Fruit fly (Drosophila melanogaster): ENCODE results near the gene Trf4-1.

Gene Trf4-1

DNA sequence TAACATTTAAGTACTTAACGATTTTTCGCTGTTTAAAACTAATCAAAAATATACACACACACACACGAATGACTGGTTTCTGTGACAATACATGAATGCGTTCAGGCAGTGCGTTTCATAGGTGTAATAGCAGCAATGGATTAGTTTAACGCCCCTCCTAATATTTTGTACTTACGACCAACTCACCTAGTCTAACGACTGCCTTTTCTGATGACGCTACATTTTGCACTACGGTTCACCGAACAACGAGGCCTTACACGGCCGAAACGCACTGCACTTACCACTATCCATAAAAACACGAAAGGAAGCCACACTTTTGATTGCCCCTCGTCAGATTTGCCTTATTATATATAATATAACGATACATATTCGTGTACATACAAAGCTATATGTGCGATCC, 41.0 kb downstream of the Trf4-1 start (continued):
- TF ChIP-seq net (GFP tag; optimal IDR thresholded peaks at IDR 0.05) = no peak
- TF ChIP-seq CG3919 (GFP tag; optimal IDR thresholded peaks at IDR 0.05) = no peak

DNA sequence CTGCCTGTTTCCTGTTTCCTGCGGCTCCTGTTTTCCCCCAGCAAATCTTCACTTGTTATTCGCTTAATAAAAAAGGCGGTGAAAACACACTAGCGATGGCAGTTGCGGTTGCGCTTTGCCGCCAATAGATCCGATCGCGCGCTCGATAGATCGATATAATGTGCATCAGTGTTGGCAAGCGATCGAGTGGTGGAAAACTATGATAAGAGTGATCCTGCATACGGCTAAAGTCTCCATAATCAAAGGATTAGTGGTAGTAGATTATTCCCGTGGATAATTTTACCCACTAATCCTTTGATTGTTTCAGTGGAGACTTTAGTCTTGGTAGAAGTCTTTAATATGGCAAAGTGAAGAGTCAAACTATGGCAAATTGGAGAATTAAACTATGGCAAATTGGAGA, 46.1 kb downstream of the Trf4-1 start, which contains the start of gene Caf1-180:
Gene Caf1-180 (minus strand): TSS at position 99 of the 400 bp plus-strand sequence.
- TF ChIP-seq CG10669 (GFP tag; optimal IDR thresholded peaks at IDR 0.05) = no peak
- TF ChIP-seq CG32006 (GFP tag; optimal IDR thresholded peaks at IDR 0.05) = no peak
- no peak for TF ChIP-seq acj6 (GFP tag; optimal IDR thresholded peaks at IDR 0.05)
- 0 out of 3 replicates have a peak, but pooled peaks have one; percentile 22 for TF ChIP-seq CG6163 (GFP tag; IDR thresholded peaks at IDR 0.05)
- no peak for TF ChIP-seq CG15336 (GFP tag; IDR thresholded peaks at IDR 0.05)
- no peak for TF ChIP-seq achi (GFP tag; optimal IDR thresholded peaks at IDR 0.05)
- no peak for TF ChIP-seq CG10631 (GFP tag; optimal IDR thresholded peaks at IDR 0.05)
- TF ChIP-seq CG31627 (GFP tag; optimal IDR thresholded peaks at IDR 0.05) = peak; percentile 21
- no peak for TF ChIP-seq pdm3 (GFP tag; optimal IDR thresholded peaks at IDR 0.05)
- TF ChIP-seq Hr39 (GFP tag; optimal IDR thresholded peaks at IDR 0.05) = no peak
- no peak for TF ChIP-seq Hr4 (GFP tag; optimal IDR thresholded peaks at IDR 0.05)
- no peak for TF ChIP-seq Ets96B (tag; optimal IDR thresholded peaks at IDR 0.05)
- peak; percentile 36 for TF ChIP-seq Eip78C (GFP tag)
- TF ChIP-seq lz (GFP tag; optimal IDR thresholded peaks at IDR 0.05) = peak; percentile 5
- TF ChIP-seq CG3919 (GFP tag; optimal IDR thresholded peaks at IDR 0.05) = no peak
- no peak for TF ChIP-seq CG34406 (GFP tag; optimal IDR thresholded peaks at IDR 0.05)
- no peak for TF ChIP-seq ss (GFP tag; optimal IDR thresholded peaks at IDR 0.05)
- no peak for TF ChIP-seq CG6276 (GFP tag; optimal IDR thresholded peaks at IDR 0.05)

DNA sequence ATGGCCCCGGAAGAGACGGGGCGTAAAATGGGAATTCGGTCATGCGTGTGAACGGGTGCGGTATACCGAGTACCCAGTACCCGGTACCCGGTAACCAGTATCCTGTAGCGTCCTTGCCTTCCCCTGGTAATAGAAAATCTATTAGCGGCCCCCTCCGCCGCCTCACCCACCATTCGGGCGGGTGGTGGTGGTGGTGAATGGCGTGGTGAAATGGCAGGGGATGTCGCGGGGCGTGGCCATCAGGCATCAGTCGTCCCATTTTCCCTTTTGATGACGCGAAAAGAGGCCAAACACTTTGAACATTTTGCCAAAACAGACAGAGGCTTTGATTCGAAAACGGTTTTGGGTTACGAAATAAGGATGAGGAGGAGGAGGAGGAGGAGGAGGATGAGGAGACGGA, 47.8 kb downstream of the Trf4-1 start:
- TF ChIP-seq dac (GFP tag; optimal IDR thresholded peaks at IDR 0.05) (no peak), Sox15 (GFP tag; optimal IDR thresholded peaks at IDR 0.05) (no peak), CG6792 (GFP tag; optimal IDR thresholded peaks at IDR 0.05) (no peak), dsx (GFP tag; optimal IDR thresholded peaks at IDR 0.05; ENCODE audit: poor library complexity, severe bottlenecking) (no peak), Eip75B (GFP tag; optimal IDR thresholded peaks at IDR 0.05) (no peak), CG8319 (GFP tag; optimal IDR thresholded peaks at IDR 0.05) (no peak), Sox102F (GFP tag; optimal IDR thresholded peaks at IDR 0.05) (no peak), Blimp-1 (GFP tag; optimal IDR thresholded peaks at IDR 0.05) (no peak), acj6 (GFP tag; optimal IDR thresholded peaks at IDR 0.05) (no peak), CG11762 (GFP tag; optimal IDR thresholded peaks at IDR 0.05; ENCODE audit: insufficient read depth) (no peak), fd59A (GFP tag; optimal IDR thresholded peaks at IDR 0.05) (no peak), CG3919 (GFP tag; optimal IDR thresholded peaks at IDR 0.05) (no peak), net (GFP tag; optimal IDR thresholded peaks at IDR 0.05) (no peak), CG10669 (GFP tag; optimal IDR thresholded peaks at IDR 0.05) (no peak), Eip93F (GFP tag; optimal IDR thresholded peaks at IDR 0.05) (no peak), salr (GFP tag; optimal IDR thresholded peaks at IDR 0.05) (no peak), CG1621 (tag; optimal IDR thresholded peaks at IDR 0.05) (no peak), esn (GFP tag; optimal IDR thresholded peaks at IDR 0.05) (no peak), Sox14 (GFP tag; optimal IDR thresholded peaks at IDR 0.05) (no peak)

DNA sequence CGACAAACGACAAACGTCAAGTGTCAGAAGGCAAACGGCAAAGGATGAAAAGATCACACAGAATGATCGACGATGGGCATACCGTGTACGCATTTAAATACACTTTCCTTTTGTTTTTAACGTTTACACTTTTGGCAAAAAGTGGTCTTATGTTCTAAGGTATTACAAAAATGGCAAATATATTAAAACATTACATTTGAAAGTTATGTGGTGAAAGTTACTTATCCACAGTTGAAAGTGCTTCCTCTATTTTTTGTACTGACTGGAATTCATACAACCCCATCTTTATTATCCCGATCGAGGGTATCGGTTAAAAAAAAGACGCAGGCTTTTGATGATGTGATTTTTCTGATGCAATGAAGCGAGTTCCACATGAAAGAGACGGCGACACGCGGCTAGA, 56.2 kb downstream of the Trf4-1 start:
- peak; percentile 36 for TF ChIP-seq svp (GFP tag)
- peak; percentile 58 for TF ChIP-seq Eip78C (GFP tag)
- no peak for TF ChIP-seq eg (GFP tag; IDR thresholded peaks at IDR 0.05)
- TF ChIP-seq Lpt (GFP tag; optimal IDR thresholded peaks at IDR 0.05) = no peak
- TF ChIP-seq CG9139 (GFP tag; optimal IDR thresholded peaks at IDR 0.05) = no peak
